Worm (Caenorhabditis elegans): Measurements from ENCODE around the gene ogdh-1.

- TF ChIP-seq pes-1 (GFP tag; IDR thresholded peaks at IDR 0.05) (no peak), ceh-13 (GFP tag; optimal IDR thresholded peaks at IDR 0.05) (no peak), ets-7 (tag; optimal IDR thresholded peaks at IDR 0.05) (no peak), hnd-1 (tag; optimal IDR thresholded peaks at IDR 0.05) (no peak), ama-1 (optimal IDR thresholded peaks at IDR 0.05) (no peak), hmg-4 (GFP tag; optimal IDR thresholded peaks at IDR 0.05) (no peak), flt-1 (GFP tag; IDR thresholded peaks at IDR 0.05) (no peak), sea-1 (GFP tag; conservative IDR thresholded peaks at IDR 0.05) (no peak), aly-1 (tag; optimal IDR thresholded peaks at IDR 0.05) (no peak), tbx-11 (GFP tag; IDR thresholded peaks at IDR 0.05) (no peak), B0310.2 (tag; optimal IDR thresholded peaks at IDR 0.05) (no peak), scrt-1 (GFP tag; IDR thresholded peaks at IDR 0.05) (no peak)
These were observed 38.7 kb downstream of the ogdh-1 start, which contains the start of gene F29B9.1 for ce11 chrIV:4665079-4665478.

Data from whole organism, early embryonic.